Fruit fly (Drosophila melanogaster) whole organism, embryonic: ENCODE data around the gene CG8312.
A peak's percentile ranks its signal among the peaks of the same experiment; 100 is the strongest.

Experiments used
- Awh ChIP-seq: fragments of 200-800 bp; sonication (Bioruptor generic); IDR thresholded peaks from 2 replicates; pipeline ENCODE4, ENCODE4 v1.3.6; 2022; ENCODE audit warnings: missing biosample characterization, missing genetic modification characterization
- CG11696 ChIP-seq: fragments of 200-800 bp; sonication (Bioruptor generic); IDR thresholded peaks from 2 replicates; pipeline ENCODE4 v1.3.6; 2022; ENCODE audit warnings: missing biosample characterization, missing genetic modification characterization
- CG12155 ChIP-seq: fragments of 200-800 bp; sonication (Bioruptor generic); optimal IDR thresholded peaks from 3 replicates; lab custom pipeline; 2016; ENCODE audit warnings: missing biosample characterization, missing genetic modification characterization
- CG12236 ChIP-seq: fragments of 200-800 bp; sonication (Bioruptor generic); optimal IDR thresholded peaks from 2 replicates; lab custom pipeline; 2016; ENCODE audit warnings: missing biosample characterization, missing genetic modification characterization
- CG13775 ChIP-seq: fragments of 200-800 bp; sonication (Bioruptor generic); optimal IDR thresholded peaks from 3 replicates; lab custom pipeline; 2017; ENCODE audit warnings: missing biosample characterization, mild to moderate bottlenecking, missing genetic modification characterization
- CG13894 ChIP-seq: fragments of 200-800 bp; sonication (Bioruptor generic); optimal IDR thresholded peaks from 3 replicates; lab custom pipeline; 2018; ENCODE audit warnings: missing biosample characterization, mild to moderate bottlenecking, missing genetic modification characterization, moderate library complexity
- CG15269 ChIP-seq: fragments of 200-800 bp; sonication (Bioruptor generic); optimal IDR thresholded peaks from 2 replicates; lab custom pipeline; 2018; ENCODE audit warnings: missing biosample characterization, mild to moderate bottlenecking, missing genetic modification characterization, moderate library complexity
- CG15479 ChIP-seq: fragments of 200-800 bp; sonication (Bioruptor generic); optimal IDR thresholded peaks from 3 replicates; lab custom pipeline; 2019; ENCODE audit warnings: missing biosample characterization, mild to moderate bottlenecking, missing genetic modification characterization, moderate library complexity
- CG1602 ChIP-seq: fragments of 200-800 bp; sonication (Bioruptor generic); optimal IDR thresholded peaks from 3 replicates; lab custom pipeline; 2016; ENCODE audit warnings: missing biosample characterization, missing genetic modification characterization
- CG17359 ChIP-seq: fragments of 200-800 bp; sonication (Bioruptor generic); optimal IDR thresholded peaks from 3 replicates; lab custom pipeline; 2018; ENCODE audit warnings: missing biosample characterization, mild to moderate bottlenecking, missing genetic modification characterization, moderate library complexity
- CG17912 ChIP-seq: fragments of 200-800 bp; sonication (Bioruptor generic); optimal IDR thresholded peaks from 2 replicates; lab custom pipeline; 2018; ENCODE audit warnings: missing biosample characterization, mild to moderate bottlenecking, missing genetic modification characterization
- CG2202 ChIP-seq: fragments of 200-800 bp; sonication (Bioruptor generic); optimal IDR thresholded peaks from 2 replicates; lab custom pipeline; 2018; ENCODE audit warnings: missing biosample characterization, mild to moderate bottlenecking, missing genetic modification characterization
- CG34376 ChIP-seq: fragments of 200-800 bp; sonication (Bioruptor generic); optimal IDR thresholded peaks from 2 replicates; lab custom pipeline; 2018; ENCODE audit warnings: missing biosample characterization, mild to moderate bottlenecking, missing genetic modification characterization
- CG42726 ChIP-seq: fragments of 200-800 bp; sonication (Bioruptor generic); IDR thresholded peaks from 2 replicates; pipeline ENCODE4 v1.3.6; 2022; ENCODE audit warnings: missing biosample characterization, missing genetic modification characterization; ENCODE audit not compliant: partially characterized antibody
- CG4617 ChIP-seq: fragments of 200-800 bp; sonication (Bioruptor generic); optimal IDR thresholded peaks from 3 replicates; lab custom pipeline; 2016; ENCODE audit warnings: missing biosample characterization, missing genetic modification characterization, borderline replicate concordance
- CG5180 ChIP-seq: fragments of 200-800 bp; sonication (Bioruptor generic); optimal IDR thresholded peaks from 3 replicates; lab custom pipeline; 2017; ENCODE audit warnings: missing biosample characterization, missing genetic modification characterization, mild to moderate bottlenecking, moderate library complexity, missing genetic modification reagents
- CG6791 ChIP-seq: fragments of 200-800 bp; sonication (Bioruptor generic); IDR thresholded peaks from 3 replicates; pipeline ENCODE4 v1.3.6; 2022; ENCODE audit warnings: missing biosample characterization, missing genetic modification characterization; ENCODE audit not compliant: partially characterized antibody
- CG6813 ChIP-seq: fragments of 200-800 bp; sonication (Bioruptor generic); optimal IDR thresholded peaks from 2 replicates; lab custom pipeline; 2017; ENCODE audit warnings: missing biosample characterization, missing genetic modification characterization, mild to moderate bottlenecking, moderate library complexity, missing genetic modification reagents
- CG7928 ChIP-seq: fragments of 200-800 bp; sonication (Bioruptor generic); optimal IDR thresholded peaks from 2 replicates; lab custom pipeline; 2017; ENCODE audit warnings: missing biosample characterization, mild to moderate bottlenecking, missing genetic modification characterization
- CG8281 ChIP-seq: fragments of 200-800 bp; sonication (Bioruptor generic); optimal IDR thresholded peaks from 2 replicates; lab custom pipeline; 2018; ENCODE audit warnings: missing biosample characterization, mild to moderate bottlenecking, missing genetic modification characterization, moderate library complexity
- CG9727 ChIP-seq: fragments of 200-800 bp; sonication (Bioruptor generic); optimal IDR thresholded peaks from 3 replicates; lab custom pipeline; 2017; ENCODE audit warnings: missing biosample characterization, mild to moderate bottlenecking, missing genetic modification characterization
- D19B ChIP-seq: fragments of 200-800 bp; sonication (Bioruptor generic); optimal IDR thresholded peaks from 2 replicates; lab custom pipeline; 2017; ENCODE audit warnings: missing biosample characterization, mild to moderate bottlenecking, missing genetic modification characterization
- Deaf1 ChIP-seq: fragments of 200-800 bp; optimal IDR thresholded peaks from 3 replicates; lab custom pipeline; 2019; ENCODE audit warnings: missing biosample characterization, mild to moderate bottlenecking, missing genetic modification characterization, moderate library complexity
- Eip74EF ChIP-seq, 2 experiments: fragments of 200-800 bp in 1 of 2; fragments of >200 bp in 1 of 2; sonication (Bioruptor generic) in 1 of 2; optimal IDR thresholded peaks; 2 replicates each; lab custom pipeline; 2017 to 2019; ENCODE audit warnings: missing biosample characterization in 2 of 2, missing genetic modification characterization in 2 of 2, mild to moderate bottlenecking in 1 of 2, moderate library complexity in 1 of 2
- Hmr ChIP-seq: fragments of 200-800 bp; sonication (Bioruptor generic); optimal IDR thresholded peaks from 3 replicates; lab custom pipeline; 2017; ENCODE audit warnings: mild to moderate bottlenecking, missing biosample characterization, missing genetic modification reagents, missing genetic modification characterization
- Jarid2 ChIP-seq: fragments of 200-800 bp; sonication (Bioruptor generic); optimal IDR thresholded peaks from 3 replicates; lab custom pipeline; 2017; ENCODE audit warnings: mild to moderate bottlenecking, missing biosample characterization, missing genetic modification reagents, missing genetic modification characterization
- MTF-1 ChIP-seq: fragments of 200-800 bp; sonication (Bioruptor generic); optimal IDR thresholded peaks from 2 replicates; lab custom pipeline; 2018; ENCODE audit warnings: missing biosample characterization, mild to moderate bottlenecking, missing genetic modification characterization, borderline replicate concordance
- NfI ChIP-seq: fragments of 200-800 bp; sonication (Bioruptor generic); optimal IDR thresholded peaks from 3 replicates; lab custom pipeline; 2018; ENCODE audit warnings: missing biosample characterization, mild to moderate bottlenecking, missing genetic modification characterization, moderate library complexity
- Pdp1 ChIP-seq, 2 experiments: fragments of 200-800 bp; sonication (Bioruptor generic); optimal IDR thresholded peaks; 3 replicates each; lab custom pipeline; 2016; ENCODE audit warnings: missing biosample characterization in 2 of 2, missing genetic modification characterization in 2 of 2, mild to moderate bottlenecking in 1 of 2, moderate library complexity in 1 of 2
- Rfx ChIP-seq: fragments of 200-800 bp; sonication (Bioruptor generic); IDR thresholded peaks from 2 replicates; pipeline ENCODE4 v1.3.6; 2022; ENCODE audit warnings: missing biosample characterization, missing genetic modification characterization
- Six4 ChIP-seq: fragments of 200-800 bp; sonication (Bioruptor generic); optimal IDR thresholded peaks from 2 replicates; lab custom pipeline; 2016; ENCODE audit warnings: missing biosample characterization, missing genetic modification characterization
- Sox100B ChIP-seq: fragments of 200-800 bp; sonication (Bioruptor generic); optimal IDR thresholded peaks from 3 replicates; lab custom pipeline; 2018; ENCODE audit warnings: missing biosample characterization, mild to moderate bottlenecking, missing genetic modification characterization
- Taf1 ChIP-seq: fragments of 200-800 bp; sonication (Bioruptor generic); IDR thresholded peaks from 2 replicates; pipeline ENCODE4 v1.3.6; 2022; ENCODE audit warnings: missing biosample characterization, missing genetic modification characterization
- aop ChIP-seq: fragments of 200-800 bp; sonication (Bioruptor generic); IDR thresholded peaks from 2 replicates; pipeline ENCODE4 v1.3.6; 2022; ENCODE audit warnings: missing biosample characterization, missing genetic modification characterization
- ash1 ChIP-seq: fragments of 200-800 bp; sonication (Bioruptor generic); optimal IDR thresholded peaks from 2 replicates; lab custom pipeline; 2018; ENCODE audit warnings: missing biosample characterization, mild to moderate bottlenecking, missing genetic modification characterization
- corto ChIP-seq: fragments of 200-800 bp; sonication (Bioruptor generic); optimal IDR thresholded peaks from 2 replicates; lab custom pipeline; 2016; ENCODE audit warnings: missing biosample characterization, mild to moderate bottlenecking, missing genetic modification characterization, moderate library complexity
- exex ChIP-seq: fragments of 200-800 bp; sonication (Bioruptor generic); optimal IDR thresholded peaks from 4 replicates; lab custom pipeline; 2018; ENCODE audit warnings: missing biosample characterization, mild to moderate bottlenecking, missing genetic modification characterization, moderate library complexity
- gcm ChIP-seq: fragments of 200-800 bp; sonication (Bioruptor generic); optimal IDR thresholded peaks from 2 replicates; lab custom pipeline; 2019; ENCODE audit warnings: missing biosample characterization, mild to moderate bottlenecking, missing genetic modification characterization, moderate library complexity
- grn ChIP-seq: fragments of 200-800 bp; sonication (Bioruptor generic); optimal IDR thresholded peaks from 3 replicates; lab custom pipeline; 2017; ENCODE audit warnings: missing biosample characterization, missing genetic modification characterization
- h ChIP-seq: fragments of >200 bp; optimal IDR thresholded peaks from 2 replicates; lab custom pipeline; 2017
- her ChIP-seq: fragments of 200-800 bp; sonication (Bioruptor generic); optimal IDR thresholded peaks from 2 replicates; lab custom pipeline; 2016; ENCODE audit warnings: missing biosample characterization, missing genetic modification characterization
- hth ChIP-seq: fragments of >200 bp; optimal IDR thresholded peaks from 2 replicates; lab custom pipeline; 2017; ENCODE audit warnings: inconsistent platforms
- mirr ChIP-seq: fragments of 200-800 bp; sonication (Bioruptor generic); optimal IDR thresholded peaks from 3 replicates; lab custom pipeline; 2018; ENCODE audit warnings: missing biosample characterization, mild to moderate bottlenecking, missing genetic modification characterization
- org-1 ChIP-seq: fragments of 200-800 bp; sonication (Bioruptor generic); optimal IDR thresholded peaks from 2 replicates; lab custom pipeline; 2017; ENCODE audit warnings: missing biosample characterization, missing genetic modification characterization
- sd ChIP-seq: fragments of 200-800 bp; sonication (Bioruptor generic); optimal IDR thresholded peaks from 3 replicates; lab custom pipeline; 2018; ENCODE audit warnings: missing biosample characterization, mild to moderate bottlenecking, missing genetic modification characterization, moderate library complexity
- trem ChIP-seq: fragments of 200-800 bp; optimal IDR thresholded peaks from 3 replicates; lab custom pipeline; 2019; ENCODE audit warnings: missing biosample characterization, mild to moderate bottlenecking, missing genetic modification characterization, moderate library complexity
- zen2 ChIP-seq: fragments of 200-800 bp; sonication (Bioruptor generic); IDR thresholded peaks from 3 replicates; pipeline ENCODE4 v1.3.6; 2022; ENCODE audit warnings: missing biosample characterization, missing genetic modification characterization; ENCODE audit not compliant: partially characterized antibody
- zfh1 ChIP-seq: fragments of 200-800 bp; sonication (Bioruptor generic); IDR thresholded peaks from 3 replicates; pipeline ENCODE4 v1.3.6; 2022; ENCODE audit warnings: missing biosample characterization, missing genetic modification characterization

The CG8312 gene

dm6 chr3R:9550265-9551012 is 40.7 kb upstream of the CG8312 start (continued):
- TF ChIP-seq Pdp1 (GFP tag; optimal IDR thresholded peaks at IDR 0.05; lab: Kevin White, UChicago) (peak in 1 of 2 experiments; percentile 63), CG6791 (no peak), CG2202 (tag; lab: Kevin White, UChicago) (peak; percentile 22), mirr (GFP tag; lab: Kevin White, UChicago) (peak; percentile 1), sd (tag; lab: Kevin White, UChicago) (peak; percentile 61), Taf1 (GFP tag; lab: Robert Waterston, UW) (no peak), CG12236 (no peak), Sox100B (GFP tag; lab: Kevin White, UChicago) (peak; percentile 13), zfh1 (no peak), exex (tag; lab: Kevin White, UChicago) (peak; percentile 39), CG7928 (GFP tag; lab: Kevin White, UChicago) (no peak), CG15479 (peak; percentile 41), grn (GFP tag; lab: Kevin White, UChicago) (peak; percentile 50), Rfx (no peak), CG15269 (tag; lab: Kevin White, UChicago) (peak; percentile 27), CG13894 (tag; lab: Kevin White, UChicago) (no peak), Eip74EF (GFP tag; optimal IDR thresholded peaks at IDR 0.05; lab: Kevin White, UChicago) (peak; percentile 34 to 39), trem (peak; percentile 7), D19B (GFP tag; lab: Kevin White, UChicago) (no peak), CG17359 (peak; percentile 17)

dm6 chr3R:9551013-9551658 is 40.0 kb upstream of the CG8312 start:
- TF ChIP-seq gcm (GFP tag; lab: Kevin White, UChicago) (peak; percentile 68), Six4 (GFP tag; lab: Kevin White, UChicago) (no peak), CG5180 (GFP tag; lab: Kevin White, UChicago) (peak; percentile 59), MTF-1 (GFP tag; lab: Kevin White, UChicago) (peak; percentile 79), Deaf1 (tag; lab: Kevin White, UChicago) (peak; percentile 49), her (GFP tag; lab: Kevin White, UChicago) (peak; percentile 68), Hmr (GFP tag; lab: Kevin White, UChicago) (peak; percentile 77), h (lab: Kevin White, UChicago) (no peak), corto (peak; percentile 44), aop (GFP tag; lab: Robert Waterston, UW) (no peak), org-1 (GFP tag; lab: Kevin White, UChicago) (peak; percentile 25), CG12155 (GFP tag; lab: Kevin White, UChicago) (no peak), CG42726 (GFP tag; lab: Robert Waterston, UW) (no peak), Awh (GFP tag; lab: Robert Waterston, UW) (no peak), CG13775 (no peak), zen2 (GFP tag; lab: Robert Waterston, UW) (no peak), Jarid2 (GFP tag; lab: Kevin White, UChicago) (peak; percentile 52), ash1 (peak; percentile 72), CG17912 (GFP tag; lab: Kevin White, UChicago) (peak; percentile 87), CG11696 (GFP tag; lab: Robert Waterston, UW) (no peak), CG8281 (tag; lab: Kevin White, UChicago) (peak; percentile 11), NfI (GFP tag; lab: Kevin White, UChicago) (peak; percentile 31), CG6813 (GFP tag; lab: Kevin White, UChicago) (peak; percentile 85), CG9727 (GFP tag; lab: Kevin White, UChicago) (peak; percentile 20), hth (lab: Kevin White, UChicago) (no peak), CG1602 (GFP tag; lab: Kevin White, UChicago) (no peak), CG34376 (GFP tag; lab: Kevin White, UChicago) (peak; percentile 96), CG4617 (GFP tag; lab: Kevin White, UChicago) (peak; percentile 3)
